Fruit fly (Drosophila melanogaster) whole organism, embryonic: ENCODE results near the gene CG32276.
A peak's percentile ranks its signal among the peaks of the same experiment; 100 is the strongest.

Source experiments
- Asciz ChIP-seq: fragments of 200-800 bp; sonication (Bioruptor generic); optimal IDR thresholded peaks from 2 replicates; lab custom pipeline; 2017; ENCODE audit warnings: missing biosample characterization, mild to moderate bottlenecking, missing genetic modification characterization, missing genetic modification reagents
- CG12769 ChIP-seq: fragments of 200-800 bp; sonication (Bioruptor generic); optimal IDR thresholded peaks from 2 replicates; lab custom pipeline; 2019; ENCODE audit warnings: missing biosample characterization, mild to moderate bottlenecking, missing genetic modification characterization, moderate library complexity
- CG13287 ChIP-seq: fragments of 200-800 bp; sonication (Bioruptor generic); IDR thresholded peaks from 2 replicates; pipeline ENCODE4 v1.3.6; 2022; ENCODE audit warnings: missing biosample characterization, missing genetic modification characterization; ENCODE audit not compliant: partially characterized antibody
- CG13424 ChIP-seq: fragments of 200-800 bp; sonication (Bioruptor generic); optimal IDR thresholded peaks from 2 replicates; lab custom pipeline; 2019; ENCODE audit warnings: missing biosample characterization, mild to moderate bottlenecking, missing genetic modification characterization, moderate library complexity
- CG13624 ChIP-seq: fragments of 200-800 bp; sonication (Bioruptor generic); optimal IDR thresholded peaks from 2 replicates; lab custom pipeline; 2016; ENCODE audit warnings: missing biosample characterization, missing genetic modification characterization
- CG18619 ChIP-seq: fragments of 200-800 bp; sonication (Bioruptor generic); optimal IDR thresholded peaks from 3 replicates; lab custom pipeline; 2017; ENCODE audit warnings: missing biosample characterization, mild to moderate bottlenecking, missing genetic modification characterization
- CG2678 ChIP-seq: fragments of 200-800 bp; sonication (Bioruptor generic); optimal IDR thresholded peaks from 3 replicates; lab custom pipeline; 2019; ENCODE audit warnings: missing biosample characterization, mild to moderate bottlenecking, missing genetic modification characterization, moderate library complexity
- CG2712 ChIP-seq: fragments of 200-800 bp; optimal IDR thresholded peaks from 3 replicates; lab custom pipeline; 2019; ENCODE audit warnings: missing biosample characterization, mild to moderate bottlenecking, missing genetic modification characterization, moderate library complexity
- CG31365 ChIP-seq: fragments of 200-800 bp; sonication (Bioruptor generic); optimal IDR thresholded peaks from 2 replicates; lab custom pipeline; 2018; ENCODE audit warnings: missing biosample characterization, mild to moderate bottlenecking, missing genetic modification characterization
- CG31441 ChIP-seq: fragments of 200-800 bp; sonication (Bioruptor generic); IDR thresholded peaks from 2 replicates; pipeline ENCODE4 v1.3.6; 2022; ENCODE audit warnings: missing biosample characterization, missing genetic modification characterization
- CG32767 ChIP-seq: fragments of 200-800 bp; sonication (Bioruptor generic); IDR thresholded peaks from 2 replicates; pipeline ENCODE4 v1.3.6; 2022; ENCODE audit warnings: missing biosample characterization, missing genetic modification characterization
- CG6689 ChIP-seq: fragments of 200-800 bp; sonication (Bioruptor generic); IDR thresholded peaks from 2 replicates; pipeline ENCODE4 v1.3.6; 2022; ENCODE audit warnings: missing biosample characterization, missing genetic modification characterization
- CG7928 ChIP-seq: fragments of 200-800 bp; sonication (Bioruptor generic); optimal IDR thresholded peaks from 2 replicates; lab custom pipeline; 2017; ENCODE audit warnings: missing biosample characterization, mild to moderate bottlenecking, missing genetic modification characterization
- CG7987 ChIP-seq: fragments of 200-800 bp; sonication (Bioruptor generic); optimal IDR thresholded peaks from 2 replicates; lab custom pipeline; 2018; ENCODE audit warnings: missing biosample characterization, mild to moderate bottlenecking, missing genetic modification characterization, moderate library complexity
- CG9437 ChIP-seq: fragments of 200-800 bp; sonication (Bioruptor generic); optimal IDR thresholded peaks from 2 replicates; lab custom pipeline; 2018; ENCODE audit warnings: missing biosample characterization, mild to moderate bottlenecking, missing genetic modification characterization
- CHES-1-like ChIP-seq: fragments of 200-800 bp; sonication (Bioruptor generic); optimal IDR thresholded peaks from 2 replicates; lab custom pipeline; 2016; ENCODE audit warnings: missing biosample characterization, missing genetic modification characterization
- Fer2 ChIP-seq: fragments of 200-800 bp; sonication (Bioruptor generic); optimal IDR thresholded peaks from 2 replicates; lab custom pipeline; 2018; ENCODE audit warnings: missing biosample characterization, mild to moderate bottlenecking, missing genetic modification characterization, moderate library complexity
- Hmx ChIP-seq: fragments of 200-800 bp; sonication (Bioruptor generic); optimal IDR thresholded peaks from 2 replicates; lab custom pipeline; 2016; ENCODE audit warnings: missing biosample characterization, missing genetic modification characterization
- Meics ChIP-seq: fragments of 200-800 bp; sonication (Bioruptor generic); optimal IDR thresholded peaks from 2 replicates; lab custom pipeline; 2017; ENCODE audit warnings: missing biosample characterization, mild to moderate bottlenecking, missing genetic modification characterization
- Mes4 ChIP-seq: fragments of 200-800 bp; sonication (Bioruptor generic); optimal IDR thresholded peaks from 2 replicates; lab custom pipeline; 2016; ENCODE audit warnings: missing biosample characterization, missing genetic modification characterization
- Poxn ChIP-seq: fragments of 200-800 bp; sonication (Bioruptor generic); IDR thresholded peaks from 2 replicates; pipeline ENCODE4 v1.3.6; 2022; ENCODE audit warnings: missing biosample characterization, missing genetic modification characterization
- ase ChIP-seq: fragments of 200-800 bp; sonication (Bioruptor generic); IDR thresholded peaks from 3 replicates; pipeline ENCODE4 v1.3.6; 2022; ENCODE audit warnings: missing biosample characterization, missing genetic modification characterization
- ato ChIP-seq: fragments of 200-800 bp; sonication (Bioruptor generic); IDR thresholded peaks from 2 replicates; pipeline ENCODE4 v1.3.6; 2022; ENCODE audit warnings: missing biosample characterization, missing genetic modification characterization; ENCODE audit not compliant: partially characterized antibody
- ci ChIP-seq: fragments of 200-800 bp; sonication (Bioruptor generic); IDR thresholded peaks from 3 replicates; pipeline ENCODE4 v1.3.6; 2022; ENCODE audit warnings: missing biosample characterization, missing genetic modification characterization
- croc ChIP-seq: fragments of 200-800 bp; sonication (Bioruptor generic); conservative IDR thresholded peaks from 3 replicates; pipeline ENCODE4 v1.3.6; 2022; ENCODE audit warnings: missing biosample characterization, missing genetic modification characterization
- dm ChIP-seq: fragments of 200-800 bp; sonication (Bioruptor generic); optimal IDR thresholded peaks from 3 replicates; lab custom pipeline; 2016; ENCODE audit warnings: missing biosample characterization, missing genetic modification characterization
- fd102C ChIP-seq: fragments of 200-800 bp; sonication (Bioruptor generic); optimal IDR thresholded peaks from 2 replicates; lab custom pipeline; 2018; ENCODE audit warnings: missing biosample characterization, mild to moderate bottlenecking, missing genetic modification characterization, moderate library complexity
- gro ChIP-seq: fragments of 200-800 bp; sonication (Bioruptor generic); optimal IDR thresholded peaks from 2 replicates; lab custom pipeline; 2016; ENCODE audit warnings: missing biosample characterization, missing genetic modification characterization
- hbn ChIP-seq: fragments of 200-800 bp; sonication (Bioruptor generic); IDR thresholded peaks from 2 replicates; pipeline ENCODE4 v1.3.6; 2022; ENCODE audit warnings: missing biosample characterization, missing genetic modification characterization; ENCODE audit not compliant: partially characterized antibody
- hkb ChIP-seq, 2 experiments: fragments of 200-800 bp in 1 of 2; fragments of >200 bp in 1 of 2; sonication (Bioruptor generic) in 1 of 2; IDR thresholded peaks in 1 of 2; optimal IDR thresholded peaks in 1 of 2; 2 replicates each; pipeline versions ENCODE4 v1.3.6 to Lab custom; 2017 to 2022; ENCODE audit warnings: missing biosample characterization in 1 of 2, missing genetic modification characterization in 1 of 2
- lov ChIP-seq, 2 experiments: fragments of 200-800 bp in 1 of 2; fragments of >200 bp in 1 of 2; sonication (Bioruptor generic) in 1 of 2; IDR thresholded peaks in 1 of 2; optimal IDR thresholded peaks in 1 of 2; 2 replicates in 1 of 2; 3 replicates in 1 of 2; pipeline versions ENCODE4 v1.3.6 to Lab custom; 2017 to 2022; ENCODE audit warnings: missing biosample characterization in 1 of 2, missing genetic modification characterization in 1 of 2
- maf-S ChIP-seq: fragments of 200-800 bp; sonication (Bioruptor generic); optimal IDR thresholded peaks from 2 replicates; lab custom pipeline; 2016; ENCODE audit warnings: missing biosample characterization, missing genetic modification characterization
- nau ChIP-seq: fragments of 200-800 bp; sonication (Bioruptor generic); optimal IDR thresholded peaks from 3 replicates; lab custom pipeline; 2017; ENCODE audit warnings: missing biosample characterization, mild to moderate bottlenecking, missing genetic modification characterization, missing genetic modification reagents
- odd ChIP-seq: fragments of 200-800 bp; sonication (Bioruptor generic); optimal IDR thresholded peaks from 2 replicates; lab custom pipeline; 2017; ENCODE audit warnings: missing biosample characterization, mild to moderate bottlenecking, missing genetic modification characterization
- org-1 ChIP-seq: fragments of 200-800 bp; sonication (Bioruptor generic); optimal IDR thresholded peaks from 2 replicates; lab custom pipeline; 2017; ENCODE audit warnings: missing biosample characterization, missing genetic modification characterization
- p53 ChIP-seq: fragments of 200-800 bp; sonication (Bioruptor generic); optimal IDR thresholded peaks from 2 replicates; lab custom pipeline; 2016; ENCODE audit warnings: missing biosample characterization, missing genetic modification characterization
- pan ChIP-seq, 4 experiments: fragments of >200 bp in 3 of 4; fragments of 200-800 bp in 1 of 4; sonication (Bioruptor generic) in 1 of 4; optimal IDR thresholded peaks in 3 of 4; IDR thresholded peaks in 1 of 4; 2 replicates each; pipeline versions ENCODE4 v1.3.6 to Lab custom; 2017 to 2022; ENCODE audit warnings: missing biosample characterization in 2 of 4, missing genetic modification characterization in 2 of 4, mixed read lengths in 1 of 4
- pita ChIP-seq: fragments of 200-800 bp; sonication (Bioruptor generic); optimal IDR thresholded peaks from 2 replicates; lab custom pipeline; 2017; ENCODE audit warnings: missing biosample characterization, mild to moderate bottlenecking, missing genetic modification characterization
- prd ChIP-seq, 3 experiments: fragments of >200 bp in 2 of 3; fragments of 200-800 bp in 1 of 3; sonication (Bioruptor generic) in 1 of 3; optimal IDR thresholded peaks in 2 of 3; IDR thresholded peaks in 1 of 3; 2 replicates in 2 of 3; 3 replicates in 1 of 3; pipeline versions ENCODE4 v1.3.6 to Lab custom; 2017 to 2022; ENCODE audit warnings: missing biosample characterization in 1 of 3, missing genetic modification characterization in 1 of 3
- schlank ChIP-seq: fragments of 200-800 bp; sonication (Bioruptor generic); optimal IDR thresholded peaks from 2 replicates; lab custom pipeline; 2018; ENCODE audit warnings: missing biosample characterization, mild to moderate bottlenecking, missing genetic modification characterization
- sima ChIP-seq: fragments of 200-800 bp; sonication (Bioruptor generic); optimal IDR thresholded peaks from 2 replicates; lab custom pipeline; 2016; ENCODE audit warnings: missing biosample characterization, missing genetic modification characterization
- slp2 ChIP-seq: fragments of 200-800 bp; sonication (Bioruptor generic); optimal IDR thresholded peaks from 2 replicates; lab custom pipeline; 2016; ENCODE audit warnings: missing biosample characterization, missing genetic modification characterization
- stwl ChIP-seq: fragments of 200-800 bp; sonication (Bioruptor generic); optimal IDR thresholded peaks from 3 replicates; lab custom pipeline; 2018; ENCODE audit warnings: missing biosample characterization, mild to moderate bottlenecking, missing genetic modification characterization, moderate library complexity
- tgo ChIP-seq: fragments of 200-800 bp; sonication (Bioruptor generic); IDR thresholded peaks from 3 replicates; pipeline ENCODE4 v1.3.6; 2022; ENCODE audit warnings: missing biosample characterization, missing genetic modification characterization
- wdn ChIP-seq: fragments of 200-800 bp; sonication (Bioruptor generic); IDR thresholded peaks from 2 replicates; pipeline ENCODE4 v1.3.6; 2022; ENCODE audit warnings: missing biosample characterization, missing genetic modification characterization

CG32276 gene

DNA sequence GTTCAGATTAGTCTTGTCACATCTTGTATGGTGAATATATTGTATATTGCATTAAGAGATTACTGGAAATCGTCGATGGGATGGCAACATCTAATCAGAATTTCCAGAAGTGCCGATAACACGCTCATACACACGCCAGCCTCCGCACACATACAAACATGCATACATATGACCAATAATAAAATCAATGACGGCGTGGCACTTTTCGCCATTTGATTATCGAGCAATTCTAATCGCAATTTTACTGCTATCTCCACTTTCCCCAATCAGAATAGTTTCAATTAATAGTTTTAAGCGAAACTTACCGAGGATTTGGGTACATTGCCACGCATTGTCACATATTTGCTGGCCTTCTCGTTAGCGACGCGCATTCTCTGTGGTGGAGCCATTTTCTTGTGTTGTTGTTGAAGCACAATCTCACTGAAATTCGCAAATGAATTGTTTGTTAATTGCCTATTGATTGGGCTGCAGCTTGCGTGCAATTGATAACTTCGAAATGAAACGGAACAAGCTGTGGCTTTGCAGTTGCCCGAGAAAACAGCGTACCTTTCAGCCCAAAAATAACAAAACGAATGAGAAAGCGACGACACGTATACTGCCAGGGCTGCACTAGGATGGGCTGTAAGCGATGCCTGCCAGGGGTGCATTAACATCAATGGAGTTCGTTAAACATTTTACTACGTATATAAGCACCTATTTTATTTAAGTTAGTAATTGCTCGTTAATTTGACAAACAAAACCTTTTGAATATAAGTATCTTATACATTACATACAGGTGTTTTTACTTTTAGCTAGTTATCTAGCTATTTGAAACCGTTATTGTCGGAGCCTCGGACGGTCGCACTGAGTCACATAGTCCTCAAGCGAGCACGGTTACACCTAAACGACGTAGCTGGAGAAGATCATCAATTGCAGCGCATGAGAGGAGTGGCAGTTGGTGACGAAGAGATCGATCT, at the start of gene CG32276, which contains the start of gene gry (continued):
- no peak for TF ChIP-seq CG12769 (tag; lab: Kevin White, UChicago)
- peak; percentile 82 for TF ChIP-seq maf-S (GFP tag; lab: Kevin White, UChicago)
- TF ChIP-seq stwl, result peak; percentile 60
- no peak for TF ChIP-seq pan (optimal IDR thresholded peaks at IDR 0.05; lab: Kevin White, UChicago)
- peak in 1 of 2 experiments; percentile 29 for TF ChIP-seq pan (GFP tag; optimal IDR thresholded peaks at IDR 0.05 in 1 of 2, IDR thresholded peaks at IDR 0.05 in 1 of 2)
- peak; percentile 63; the same call in 1 of the 2 replicates for TF ChIP-seq CG13287 (GFP tag; lab: Robert Waterston, UW)
- TF ChIP-seq dm (GFP tag; lab: Kevin White, UChicago), result peak; percentile 81
- TF ChIP-seq CG6689 (GFP tag; lab: Robert Waterston, UW), result peak; percentile 69
- TF ChIP-seq CG7928, result peak; percentile 99
- peak; percentile 89 for TF ChIP-seq CHES-1-like (GFP tag; lab: Kevin White, UChicago)
- TF ChIP-seq gro, result no peak
- TF ChIP-seq schlank (tag; lab: Kevin White, UChicago), result no peak
- TF ChIP-seq prd (optimal IDR thresholded peaks at IDR 0.05; lab: Kevin White, UChicago), result no peak
- TF ChIP-seq prd (GFP tag; IDR thresholded peaks at IDR 0.05; lab: Robert Waterston, UW), result peak; percentile 82
- TF ChIP-seq croc (GFP tag; lab: Robert Waterston, UW), result no peak
- TF ChIP-seq lov (optimal IDR thresholded peaks at IDR 0.05; lab: Kevin White, UChicago), result no peak
- peak; percentile 61; the same call in 1 of the 3 replicates for TF ChIP-seq lov (GFP tag; IDR thresholded peaks at IDR 0.05; lab: Robert Waterston, UW)
- no peak for TF ChIP-seq ato (GFP tag; lab: Robert Waterston, UW)
- TF ChIP-seq ci, result peak; percentile 66; the same call in 2 of the 3 replicates
- peak; percentile 58 for TF ChIP-seq p53 (GFP tag; lab: Kevin White, UChicago)
- no peak for TF ChIP-seq CG31441 (GFP tag; lab: Robert Waterston, UW)
- TF ChIP-seq Hmx (GFP tag; lab: Kevin White, UChicago), result no peak
- TF ChIP-seq slp2, result peak; percentile 67
- peak; percentile 80 for TF ChIP-seq Mes4 (GFP tag; lab: Kevin White, UChicago)
- no peak for TF ChIP-seq CG2678 (tag; lab: Kevin White, UChicago)
- peak; percentile 80 for TF ChIP-seq CG13624 (GFP tag; lab: Kevin White, UChicago)
- TF ChIP-seq wdn (GFP tag; lab: Robert Waterston, UW), result 0 out of 2 replicates have a peak, but pooled peaks have one; percentile 8
- TF ChIP-seq Fer2 (tag; lab: Kevin White, UChicago), result peak; percentile 42
- peak; percentile 78 for TF ChIP-seq Meics
- peak; percentile 73 for TF ChIP-seq tgo
- no peak for TF ChIP-seq pita (GFP tag; lab: Kevin White, UChicago)
- TF ChIP-seq odd (GFP tag; lab: Kevin White, UChicago), result no peak
- peak; percentile 18 for TF ChIP-seq fd102C
- no peak for TF ChIP-seq CG31365 (tag; lab: Kevin White, UChicago)
- TF ChIP-seq hkb (optimal IDR thresholded peaks at IDR 0.05; lab: Kevin White, UChicago), result peak; percentile 33
- peak; percentile 65 for TF ChIP-seq hkb (GFP tag; IDR thresholded peaks at IDR 0.05; lab: Robert Waterston, UW)
- TF ChIP-seq org-1 (GFP tag; lab: Kevin White, UChicago), result peak; percentile 30
- peak; percentile 26; the same call in 1 of the 2 replicates for TF ChIP-seq hbn (GFP tag; lab: Robert Waterston, UW)
- TF ChIP-seq nau (GFP tag; lab: Kevin White, UChicago), result no peak
- TF ChIP-seq Asciz, result no peak
- no peak for TF ChIP-seq sima (GFP tag; lab: Kevin White, UChicago)
- TF ChIP-seq CG32767, result peak; percentile 64
- TF ChIP-seq CG9437 (GFP tag; lab: Kevin White, UChicago), result peak; percentile 85
- peak; percentile 84 for TF ChIP-seq CG13424 (tag; lab: Kevin White, UChicago)
- TF ChIP-seq ase, result peak; percentile 58; the same call in 1 of the 3 replicates
- peak; percentile 60 for TF ChIP-seq CG18619 (GFP tag; lab: Kevin White, UChicago)
- peak; percentile 85 for TF ChIP-seq CG2712
- peak; percentile 74 for TF ChIP-seq CG7987 (GFP tag; lab: Kevin White, UChicago)
- TF ChIP-seq Poxn (GFP tag; lab: Robert Waterston, UW), result peak; percentile 62
